Worm (Caenorhabditis elegans) whole organism, L1 larva: ENCODE data around the gene clec-168.

Source experiments
- ama-1 ChIP-seq: fragments of 150-350 bp; optimal IDR thresholded peaks from 2 replicates; lab custom pipeline; 2014
- blmp-1 ChIP-seq: fragments of 150-350 bp; optimal IDR thresholded peaks from 2 replicates; lab custom pipeline; 2014; ENCODE audit warnings: missing biosample characterization, missing genetic modification characterization
- nhr-28 ChIP-seq: fragments of 150-350 bp; optimal IDR thresholded peaks from 2 replicates; lab custom pipeline; 2014; ENCODE audit warnings: missing biosample characterization, missing genetic modification characterization
- nhr-85 ChIP-seq: sonication (generic microtip); peaks from one replicate; lab custom pipeline; 2016; ENCODE audit warnings: missing genetic modification characterization, inconsistent platforms, missing compliant biosample characterization

DNA sequence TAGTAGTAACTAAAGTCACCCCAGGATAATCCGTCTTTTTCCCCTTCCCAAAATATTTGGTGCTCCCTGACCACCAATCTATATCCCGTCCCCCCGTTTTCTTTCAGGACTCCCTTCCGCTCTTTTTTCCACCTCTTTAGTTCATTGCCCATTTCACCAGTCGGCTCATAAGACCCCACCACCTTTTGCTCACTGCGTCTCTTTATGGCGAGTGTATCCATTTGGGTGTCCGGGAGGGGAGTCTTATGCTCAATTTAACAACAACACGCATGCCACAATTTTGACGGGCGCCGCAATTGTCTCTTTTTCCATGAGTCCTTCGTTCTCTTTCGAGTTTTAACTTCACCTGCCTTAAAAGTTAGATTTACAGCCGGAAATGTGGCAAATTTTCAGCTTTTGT lies 43.6 kb upstream of the clec-168 start:
- TF ChIP-seq blmp-1 (tag; lab: Kevin White, UChicago), result no peak
- TF ChIP-seq nhr-28, result no peak
- no peak for TF ChIP-seq ama-1 (lab: Kevin White, UChicago)
- TF ChIP-seq nhr-85 (tag; lab: Kevin White, UChicago), result no peak
